Worm (Caenorhabditis elegans) whole organism, L4/young adult: ENCODE results near the gene K02C4.5.

Experiments used
- W03F9.2 ChIP-seq: fragments of 150-350 bp; optimal IDR thresholded peaks from 2 replicates; lab custom pipeline; 2014; ENCODE audit warnings: missing biosample characterization, missing genetic modification characterization
- dao-5 ChIP-seq: sonication (generic microtip); optimal IDR thresholded peaks from 2 replicates; lab custom pipeline; 2016; ENCODE audit warnings: missing genotype, missing genetic modification characterization, moderate library complexity, missing compliant biosample characterization
- him-1 ChIP-seq: sonication (generic microtip); optimal IDR thresholded peaks from 2 replicates; lab custom pipeline; 2016; ENCODE audit warnings: missing genotype, missing genetic modification reagents, missing genetic modification characterization, missing compliant biosample characterization

DNA sequence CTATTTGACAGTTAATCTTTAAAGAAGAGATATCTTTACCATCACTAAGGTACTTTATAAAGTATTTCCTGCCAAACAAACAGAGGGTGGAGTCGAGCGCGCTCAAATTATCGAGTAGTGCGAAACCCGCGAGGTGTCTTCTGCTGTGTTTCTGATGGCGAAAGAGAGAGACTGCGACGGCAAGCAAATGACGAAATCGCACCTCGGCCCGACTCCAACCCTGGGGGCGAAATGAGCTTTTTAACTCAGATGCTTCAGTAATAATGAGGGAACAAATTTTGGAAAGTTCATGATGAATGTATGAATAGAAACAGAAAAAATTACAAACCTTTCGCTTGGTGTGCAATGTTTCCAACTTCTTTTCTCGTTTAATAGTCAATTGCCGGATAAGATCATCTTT is 13.3 kb downstream of the K02C4.5 start:
- TF ChIP-seq him-1 (tag; lab: Kevin White, UChicago) = no peak
- TF ChIP-seq dao-5 (tag; lab: Kevin White, UChicago) = no peak
- TF ChIP-seq W03F9.2 = peak; percentile 41
